Fruit fly (Drosophila melanogaster): ENCODE results near the gene Ugt302K1.
A peak's percentile ranks its signal among the peaks of the same experiment; 100 is the strongest.

The Ugt302K1 gene

dm6 chr3R:11200885-11201421, 47.3 kb upstream of the Ugt302K1 start (continued):
- TF ChIP-seq sima (GFP tag; optimal IDR thresholded peaks at IDR 0.05) (no peak), CG15696 (tag; optimal IDR thresholded peaks at IDR 0.05) (no peak), CG1832 (GFP tag; optimal IDR thresholded peaks at IDR 0.05) (no peak), trem (tag; optimal IDR thresholded peaks at IDR 0.05) (no peak), CG32767 (GFP tag; IDR thresholded peaks at IDR 0.05) (peak; percentile 46; the same call in 1 of the 2 replicates), schlank (tag; optimal IDR thresholded peaks at IDR 0.05) (peak; percentile 4), CG7271 (tag; optimal IDR thresholded peaks at IDR 0.05) (no peak), CG4282 (GFP tag; optimal IDR thresholded peaks at IDR 0.05) (no peak), CG11093 (GFP tag; IDR thresholded peaks at IDR 0.05) (no peak), CG2678 (tag; optimal IDR thresholded peaks at IDR 0.05) (peak; percentile 78), otp (GFP tag; IDR thresholded peaks at IDR 0.05) (no peak), sd (tag; optimal IDR thresholded peaks at IDR 0.05) (peak; percentile 69), CG14710 (tag; optimal IDR thresholded peaks at IDR 0.05) (no peak), esg (GFP tag; conservative IDR thresholded peaks at IDR 0.05) (peak; percentile 62), CG1647 (GFP tag; optimal IDR thresholded peaks at IDR 0.05) (no peak), CG2120 (GFP tag; optimal IDR thresholded peaks at IDR 0.05) (peak; percentile 81), MBD-R2 (GFP tag; IDR thresholded peaks at IDR 0.05) (no peak), slou (GFP tag; optimal IDR thresholded peaks at IDR 0.05) (peak; percentile 5), CG10366 (GFP tag; IDR thresholded peaks at IDR 0.05) (peak; percentile 67), CG7786 (GFP tag; optimal IDR thresholded peaks at IDR 0.05) (no peak), run (tag; optimal IDR thresholded peaks at IDR 0.05) (no peak), Hr3 (GFP tag; optimal IDR thresholded peaks at IDR 0.05) (peak; percentile 41), CG10274 (GFP tag; optimal IDR thresholded peaks at IDR 0.05) (peak; percentile 13), lab (GFP tag; optimal IDR thresholded peaks at IDR 0.05) (peak; percentile 81), CG10654 (GFP tag; optimal IDR thresholded peaks at IDR 0.05) (peak; percentile 46), ro (GFP tag; IDR thresholded peaks at IDR 0.05) (no peak), sens (GFP tag) (no peak), sug (tag; optimal IDR thresholded peaks at IDR 0.05) (peak; percentile 74), CG2875 (GFP tag; optimal IDR thresholded peaks at IDR 0.05) (no peak), Chrac-16 (GFP tag; optimal IDR thresholded peaks at IDR 0.05) (peak; percentile 51), CG9932 (GFP tag; IDR thresholded peaks at IDR 0.05) (peak; percentile 40), Xrp1 (GFP tag; IDR thresholded peaks at IDR 0.05) (no peak), tna (GFP tag; IDR thresholded peaks at IDR 0.05; ENCODE audit: partially characterized antibody) (no peak), Dbx (GFP tag; IDR thresholded peaks at IDR 0.05) (peak; percentile 35; the same call in 1 of the 3 replicates), CG6765 (GFP tag; optimal IDR thresholded peaks at IDR 0.05) (no peak), CG2116 (GFP tag; optimal IDR thresholded peaks at IDR 0.05) (peak; percentile 14), Sry-β (GFP tag; optimal IDR thresholded peaks at IDR 0.05) (no peak), CG12219 (GFP tag; optimal IDR thresholded peaks at IDR 0.05) (peak; percentile 45), D19A (tag; optimal IDR thresholded peaks at IDR 0.05) (peak; percentile 59), nau (GFP tag; optimal IDR thresholded peaks at IDR 0.05) (peak; percentile 16), CG15011 (GFP tag; optimal IDR thresholded peaks at IDR 0.05) (peak; percentile 7), eyg (GFP tag; optimal IDR thresholded peaks at IDR 0.05) (no peak), bigmax (GFP tag; optimal IDR thresholded peaks at IDR 0.05) (no peak), Atf6 (GFP tag; IDR thresholded peaks at IDR 0.05) (peak; percentile 75; the same call in 1 of the 2 replicates), Myb (GFP tag; optimal IDR thresholded peaks at IDR 0.05) (no peak), ems (GFP tag; optimal IDR thresholded peaks at IDR 0.05) (peak; percentile 15), CG11695 (GFP tag; IDR thresholded peaks at IDR 0.05) (peak; percentile 52; the same call in 1 of the 3 replicates), CG2129 (GFP tag; IDR thresholded peaks at IDR 0.05; ENCODE audit: partially characterized antibody) (no peak), CG8478 (optimal IDR thresholded peaks at IDR 0.05) (no peak), ato (GFP tag; IDR thresholded peaks at IDR 0.05; ENCODE audit: partially characterized antibody) (no peak), Jarid2 (GFP tag; optimal IDR thresholded peaks at IDR 0.05) (no peak)
